Worm (Caenorhabditis elegans): Measurements from ENCODE around the gene Y105C5A.508.
A peak's percentile ranks its signal among the peaks of the same experiment; 100 is the strongest.
"Not testable (repeated sequence)": the region's sequence is repeated elsewhere in the genome, so short reads cannot be mapped to it uniquely, and the experiment has no call there.

Y105C5A.508 gene

DNA sequence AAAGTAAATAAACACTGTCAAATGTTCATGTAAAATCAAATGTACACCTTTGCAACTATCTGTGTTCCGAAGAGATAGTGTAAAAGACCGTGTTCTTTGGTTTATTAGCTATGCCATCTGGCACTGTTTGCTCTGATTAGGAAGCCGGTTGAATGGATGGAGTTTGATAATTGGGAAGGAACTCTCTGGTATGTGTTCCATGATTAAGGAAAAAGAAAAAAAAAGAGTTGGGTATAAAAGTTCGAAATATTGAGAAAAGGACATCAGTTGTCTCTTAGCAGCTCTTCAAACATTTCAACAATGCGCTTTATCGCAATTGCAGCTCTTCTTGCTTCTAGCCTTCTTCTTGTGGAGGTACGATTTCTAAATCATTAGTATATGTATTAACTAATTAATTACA is 6.7 kb downstream of the Y105C5A.508 start, which contains the start of gene abu-5:
Gene abu-5 (plus strand): TSS at position 301 of the 400 bp plus-strand sequence.
- TF ChIP-seq cebp-2 (GFP tag; IDR thresholded peaks at IDR 0.05); rpc-1 (optimal IDR thresholded peaks at IDR 0.05); rpc-1 (tag; optimal IDR thresholded peaks at IDR 0.05); zim-3 (tag; optimal IDR thresholded peaks at IDR 0.05): not testable (repeated sequence)

DNA sequence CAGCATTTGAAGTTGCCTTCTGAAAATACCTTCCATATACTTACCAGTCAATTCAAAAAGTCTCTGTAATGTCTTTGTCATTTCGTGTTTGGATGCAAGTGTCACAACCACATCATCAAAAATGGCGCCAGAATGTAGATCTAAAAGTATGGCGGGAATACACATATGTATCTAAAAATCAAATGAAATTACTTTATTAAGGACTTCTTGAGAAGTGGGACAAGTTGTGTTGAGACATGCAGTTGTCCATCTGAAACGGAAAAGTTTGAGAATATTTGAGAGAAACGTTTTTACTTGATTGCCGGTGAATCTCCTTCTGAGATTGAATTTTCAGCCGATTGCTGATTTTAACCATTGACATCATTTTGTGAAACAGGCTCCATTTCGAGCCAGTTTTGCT is 8.3 kb downstream of the Y105C5A.508 start:
- no peak for TF ChIP-seq xnd-1 (tag; optimal IDR thresholded peaks at IDR 0.05)

DNA sequence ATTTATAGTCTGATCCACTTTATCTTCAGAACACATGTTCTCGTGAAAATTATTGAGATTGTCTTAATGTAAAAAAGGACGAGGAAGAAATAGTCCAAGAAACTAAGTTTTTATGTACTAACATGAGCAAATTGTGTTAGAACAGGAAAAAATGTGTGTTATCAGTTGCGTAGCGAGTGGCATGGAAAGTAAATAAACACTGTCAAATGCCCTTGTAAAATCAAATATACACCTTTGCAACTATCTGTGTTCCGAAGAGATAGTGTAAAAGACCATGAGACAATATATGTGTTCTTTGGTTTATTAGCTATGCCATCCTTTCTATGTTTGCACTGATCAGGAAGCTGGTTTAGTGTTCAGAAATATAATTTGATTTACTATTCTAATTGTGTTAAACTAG is 9.4 kb downstream of the Y105C5A.508 start:
- TF ChIP-seq lir-1 (GFP tag; conservative IDR thresholded peaks at IDR 0.05) (no peak), ZK185.1 (tag; optimal IDR thresholded peaks at IDR 0.05; ENCODE audit: poor library complexity, severe bottlenecking) (no peak), ztf-22 (GFP tag; optimal IDR thresholded peaks at IDR 0.05) (no peak), mes-4 (tag; optimal IDR thresholded peaks at IDR 0.05) (no peak), Y53F4B.3 (GFP tag; IDR thresholded peaks at IDR 0.05) (no peak), athp-1 (tag; optimal IDR thresholded peaks at IDR 0.05) (no peak), hmg-1.2 (GFP tag; IDR thresholded peaks at IDR 0.05) (no peak)

DNA sequence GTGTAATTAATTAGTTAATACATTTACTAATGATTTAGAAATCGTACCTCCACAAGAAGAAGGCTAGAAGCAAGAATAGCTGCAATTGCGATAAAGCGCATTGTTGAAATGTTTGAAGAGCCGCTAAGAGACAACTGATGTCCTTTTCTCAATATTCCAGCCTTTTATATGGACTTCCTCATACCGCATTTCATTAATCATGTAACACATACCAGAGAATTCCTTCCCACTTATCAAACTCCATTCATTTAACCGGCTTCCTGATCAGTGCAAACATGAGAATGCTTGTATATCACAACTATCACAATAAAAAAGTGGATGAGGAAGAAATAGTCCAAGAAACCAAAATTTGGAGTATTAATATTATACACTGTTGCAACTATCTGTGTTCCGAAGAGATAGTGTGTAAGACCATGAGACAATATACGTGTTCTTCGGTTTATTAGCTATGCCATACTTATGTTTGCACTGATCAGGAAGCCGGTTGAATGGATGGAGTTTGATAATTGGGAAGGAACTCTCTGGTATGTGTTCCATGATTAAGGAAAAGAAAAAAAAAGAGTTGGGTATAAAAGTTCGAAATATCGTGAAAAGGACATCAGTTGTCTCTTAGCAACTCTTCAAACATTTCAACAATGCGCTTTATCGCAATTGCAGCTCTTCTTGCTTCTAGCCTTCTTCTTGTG is 11.4 kb downstream of the Y105C5A.508 start, which contains the start of the genes pqn-78 and pqn-79:
Gene pqn-78 (minus strand): TSS at position 101 of the 686 bp plus-strand sequence.
Gene pqn-79 (plus strand): TSS at position 636 of the 686 bp plus-strand sequence.
- TF ChIP-seq bed-2 (GFP tag; IDR thresholded peaks at IDR 0.05); ceh-100 (GFP tag; IDR thresholded peaks at IDR 0.05); akir-1 (GFP tag; optimal IDR thresholded peaks at IDR 0.05): not testable (repeated sequence)

DNA sequence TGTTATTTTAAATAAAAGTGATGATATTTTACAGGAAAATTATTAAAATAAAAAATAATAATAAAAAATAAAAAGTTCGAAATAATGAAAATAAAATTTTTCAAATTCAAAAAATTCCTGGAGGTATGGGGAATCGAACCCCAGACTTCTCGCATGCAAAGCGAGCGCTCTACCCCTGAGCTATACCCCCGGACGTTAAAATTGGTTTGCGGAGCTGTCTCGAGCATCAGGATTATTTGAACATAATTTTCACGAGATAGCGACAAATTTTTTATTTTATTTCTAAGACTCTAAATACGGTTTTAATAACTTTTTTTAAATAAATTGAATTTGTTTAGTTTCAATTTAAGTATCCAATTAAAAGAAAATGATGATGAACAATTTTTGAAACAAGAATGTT is 20.5 kb downstream of the Y105C5A.508 start:
- no peak for TF ChIP-seq tbx-9 (tag; optimal IDR thresholded peaks at IDR 0.05; ENCODE audit: borderline replicate concordance)
- TF ChIP-seq D2030.7 (GFP tag; IDR thresholded peaks at IDR 0.05): peak; percentile 48
- peak; percentile 8 for TF ChIP-seq ZK185.1 (tag; optimal IDR thresholded peaks at IDR 0.05; ENCODE audit: poor library complexity, severe bottlenecking)
- no peak for TF ChIP-seq aptf-2 (GFP tag; conservative IDR thresholded peaks at IDR 0.05)
- peak; percentile 72 for TF ChIP-seq B0261.1 (tag; optimal IDR thresholded peaks at IDR 0.05)
- peak in 1 of 2 experiments; percentile 18 for TF ChIP-seq let-607 (tag; optimal IDR thresholded peaks at IDR 0.05)
- peak; percentile 93 for TF ChIP-seq tbp1 (GFP tag; optimal IDR thresholded peaks at IDR 0.05)
- 0 out of 2 replicates have a peak, but pooled peaks have one; percentile 40 for TF ChIP-seq madf-6 (GFP tag; IDR thresholded peaks at IDR 0.05)
- TF ChIP-seq snpc-4 (GFP tag; optimal IDR thresholded peaks at IDR 0.05): peak; percentile 94
- TF ChIP-seq snpc-4 (tag; optimal IDR thresholded peaks at IDR 0.05): peak; percentile 93 to 98 (median 96)
- peak; percentile 59 for TF ChIP-seq snpc-1.3 (tag; optimal IDR thresholded peaks at IDR 0.05; ENCODE audit: insufficient read depth)
- peak; percentile 45; the same call in 1 of the 2 replicates for TF ChIP-seq rcor-1 (GFP tag; IDR thresholded peaks at IDR 0.05)
- TF ChIP-seq lin-40 (tag; optimal IDR thresholded peaks at IDR 0.05): no peak
- TF ChIP-seq tlf-1 (GFP tag; optimal IDR thresholded peaks at IDR 0.05): no peak
- TF ChIP-seq attf-6 (GFP tag; IDR thresholded peaks at IDR 0.05): peak; percentile 98
- peak; percentile 93 for TF ChIP-seq snpc-1.1 (tag; optimal IDR thresholded peaks at IDR 0.05; ENCODE audit: insufficient read depth)
- peak; percentile 77 for TF ChIP-seq him-1 (tag; optimal IDR thresholded peaks at IDR 0.05)
- TF ChIP-seq snpc-3.4 (tag; optimal IDR thresholded peaks at IDR 0.05): peak; percentile 84
- TF ChIP-seq rpc-1 (optimal IDR thresholded peaks at IDR 0.05): peak; percentile 64
- TF ChIP-seq rpc-1 (tag; optimal IDR thresholded peaks at IDR 0.05): peak; percentile 69
